Worm (Caenorhabditis elegans): ENCODE data around the gene F26D2.10.

ce11 chrV:16395739-16396138 is 33.7 kb downstream of the F26D2.10 start, which contains the start of gene F13A7.12:
- no peak for TF ChIP-seq hmbx-1 (tag; optimal IDR thresholded peaks at IDR 0.05)
- no peak for TF ChIP-seq aly-1 (tag; optimal IDR thresholded peaks at IDR 0.05)
- TF ChIP-seq ama-1 (optimal IDR thresholded peaks at IDR 0.05) = no peak
- no peak for TF ChIP-seq hnd-1 (tag; optimal IDR thresholded peaks at IDR 0.05)
- no peak for TF ChIP-seq ceh-36 (tag; optimal IDR thresholded peaks at IDR 0.05)
- TF ChIP-seq tbx-11 (GFP tag; IDR thresholded peaks at IDR 0.05) = no peak
- TF ChIP-seq F13C5.2 (tag; optimal IDR thresholded peaks at IDR 0.05) = no peak
- TF ChIP-seq sea-1 (GFP tag; conservative IDR thresholded peaks at IDR 0.05) = no peak
- TF ChIP-seq ceh-13 (GFP tag; optimal IDR thresholded peaks at IDR 0.05) = no peak
- no peak for TF ChIP-seq scrt-1 (GFP tag; IDR thresholded peaks at IDR 0.05)

All from whole organism, early embryonic.